Worm (Caenorhabditis elegans) whole organism, L1 larva: ENCODE data around the gene ttr-15.
A peak's percentile ranks its signal among the peaks of the same experiment; 100 is the strongest.

ENCODE experiments used
- C04F5.9 ChIP-seq: sonication (generic microtip); optimal IDR thresholded peaks from 2 replicates; lab custom pipeline; 2016; ENCODE audit warnings: missing genetic modification characterization, missing compliant biosample characterization
- F16B12.6 ChIP-seq: fragments of 150-350 bp; optimal IDR thresholded peaks from 2 replicates; lab custom pipeline; 2014; ENCODE audit warnings: missing biosample characterization, missing genetic modification characterization
- Y116A8C.19 ChIP-seq: sonication (generic microtip); optimal IDR thresholded peaks from 2 replicates; lab custom pipeline; 2016; ENCODE audit warnings: missing compliant biosample characterization, missing genetic modification characterization, borderline replicate concordance
- aha-1 ChIP-seq: fragments of 150-350 bp; optimal IDR thresholded peaks from 2 replicates; lab custom pipeline; 2014; ENCODE audit warnings: missing biosample characterization, missing genetic modification characterization
- alr-1 ChIP-seq: fragments of 200-800 bp; sonication (Bioruptor generic); optimal IDR thresholded peaks from 2 replicates; lab custom pipeline; 2018; ENCODE audit warnings: borderline replicate concordance, mild to moderate bottlenecking, missing genetic modification characterization, missing compliant biosample characterization
- ceh-63 ChIP-seq: fragments of 200-800 bp; sonication (Bioruptor generic); optimal IDR thresholded peaks from 2 replicates; lab custom pipeline; 2018; ENCODE audit warnings: mild to moderate bottlenecking, missing genetic modification characterization, missing compliant biosample characterization
- ceh-8 ChIP-seq: fragments of 200-800 bp; sonication (Bioruptor generic); optimal IDR thresholded peaks from 2 replicates; lab custom pipeline; 2018; ENCODE audit warnings: mild to moderate bottlenecking, missing genetic modification characterization, moderate library complexity, missing compliant biosample characterization
- ceh-82 ChIP-seq, 3 experiments: fragments of 150-350 bp in 1 of 3; sonication (generic microtip) in 2 of 3; optimal IDR thresholded peaks; 2 replicates each; lab custom pipeline; 2014 to 2017; ENCODE audit warnings: missing biosample characterization in 3 of 3, missing genetic modification characterization in 3 of 3
- ceh-88 ChIP-seq: fragments of 200-800 bp; sonication (Bioruptor generic); IDR thresholded peaks from 2 replicates; pipeline ENCODE4 v1.3.6; 2022; ENCODE audit warnings: missing genetic modification characterization, missing compliant biosample characterization
- dpl-1 ChIP-seq, 3 experiments: fragments of 150-350 bp in 2 of 3; sonication (generic microtip) in 1 of 3; optimal IDR thresholded peaks; 2 replicates each; lab custom pipeline; 2014 to 2017; ENCODE audit warnings: missing biosample characterization in 3 of 3, missing genetic modification characterization in 3 of 3, missing genetic modification reagents in 3 of 3
- dsc-1 ChIP-seq: sonication (generic microtip); optimal IDR thresholded peaks from 2 replicates; lab custom pipeline; 2016; ENCODE audit warnings: mild to moderate bottlenecking, missing genetic modification characterization, missing compliant biosample characterization
- efl-1 ChIP-seq, 4 experiments: fragments of 150-350 bp; optimal IDR thresholded peaks in 3 of 4; peaks in 1 of 4; 1 replicate in 1 of 4; 2 replicates in 3 of 4; lab custom pipeline; 2014; ENCODE audit warnings: missing biosample characterization in 2 of 4, missing genetic modification characterization in 2 of 4, missing genetic modification reagents in 2 of 4
- egl-27 ChIP-seq, 2 experiments: fragments of 150-350 bp in 1 of 2; sonication (generic microtip); optimal IDR thresholded peaks; 3 replicates each; lab custom pipeline; 2017 to 2018; ENCODE audit warnings: missing biosample characterization in 2 of 2, missing genetic modification characterization in 2 of 2, missing genetic modification reagents in 2 of 2
- elt-2 ChIP-seq: sonication (generic microtip); optimal IDR thresholded peaks from 2 replicates; lab custom pipeline; 2016; ENCODE audit warnings: missing genetic modification characterization, mild to moderate bottlenecking, inconsistent platforms, missing compliant biosample characterization, missing genetic modification reagents
- elt-3 ChIP-seq, 6 experiments: fragments of 150-350 bp in 1 of 6; sonication (generic microtip); optimal IDR thresholded peaks; 2 replicates each; lab custom pipeline; 2017 to 2018; ENCODE audit warnings: missing biosample characterization in 6 of 6, missing genetic modification characterization in 6 of 6, inconsistent platforms in 1 of 6
- ets-5 ChIP-seq: fragments of 200-800 bp; sonication (Bioruptor generic); IDR thresholded peaks from 2 replicates; pipeline ENCODE4 v1.3.6; 2022; ENCODE audit warnings: missing genetic modification characterization, missing compliant biosample characterization
- fkh-4 ChIP-seq: sonication (generic microtip); optimal IDR thresholded peaks from 2 replicates; lab custom pipeline; 2016; ENCODE audit warnings: missing compliant biosample characterization, missing genetic modification characterization, borderline replicate concordance
- fkh-8 ChIP-seq: sonication (generic microtip); optimal IDR thresholded peaks from 2 replicates; lab custom pipeline; 2016; ENCODE audit warnings: mild to moderate bottlenecking, missing genetic modification characterization, missing compliant biosample characterization
- fos-1 ChIP-seq: fragments of 150-350 bp; optimal IDR thresholded peaks from 2 replicates; lab custom pipeline; 2014; ENCODE audit warnings: missing biosample characterization, missing genetic modification characterization
- grh-1 ChIP-seq: fragments of 200-800 bp; sonication (Bioruptor generic); IDR thresholded peaks from 2 replicates; pipeline ENCODE4 v1.3.6; 2022; ENCODE audit warnings: missing genetic modification reagents, missing genetic modification characterization, missing compliant biosample characterization
- hlh-17 ChIP-seq: fragments of 200-800 bp; sonication (Bioruptor generic); optimal IDR thresholded peaks from 2 replicates; lab custom pipeline; 2018; ENCODE audit warnings: missing genetic modification characterization, mild to moderate bottlenecking, missing compliant biosample characterization, moderate library complexity, borderline replicate concordance
- hlh-4 ChIP-seq: sonication (generic microtip); optimal IDR thresholded peaks from 2 replicates; lab custom pipeline; 2016; ENCODE audit warnings: mild to moderate bottlenecking, missing genetic modification characterization, missing compliant biosample characterization
- hpl-2 ChIP-seq: fragments of 150-350 bp; optimal IDR thresholded peaks from 2 replicates; lab custom pipeline; 2014; ENCODE audit warnings: missing biosample characterization, missing genetic modification reagents, missing genetic modification characterization
- irx-1 ChIP-seq: sonication (generic microtip); optimal IDR thresholded peaks from 2 replicates; lab custom pipeline; 2016; ENCODE audit warnings: missing genetic modification characterization, missing compliant biosample characterization
- isw-1 ChIP-seq: fragments of 200-800 bp; sonication (Bioruptor generic); IDR thresholded peaks from 2 replicates; pipeline ENCODE4 v1.3.6; 2022; ENCODE audit warnings: missing genetic modification characterization, missing compliant biosample characterization
- lin-13 ChIP-seq: fragments of 150-350 bp; optimal IDR thresholded peaks from 2 replicates; lab custom pipeline; 2014; ENCODE audit warnings: missing biosample characterization, missing genetic modification reagents, missing genetic modification characterization
- lin-14 ChIP-seq: fragments of 200-800 bp; sonication (Bioruptor generic); optimal IDR thresholded peaks from 2 replicates; lab custom pipeline; 2018; ENCODE audit warnings: mild to moderate bottlenecking, missing genetic modification characterization, moderate library complexity, missing compliant biosample characterization
- lin-15B ChIP-seq: fragments of 150-350 bp; sonication (generic microtip); optimal IDR thresholded peaks from 3 replicates; lab custom pipeline; 2014; ENCODE audit warnings: missing biosample characterization, missing genetic modification characterization
- lin-35 ChIP-seq, 2 experiments: fragments of 150-350 bp; optimal IDR thresholded peaks; 2 replicates each; lab custom pipeline; 2014; ENCODE audit warnings: missing biosample characterization in 2 of 2, missing genetic modification characterization in 2 of 2, missing genetic modification reagents in 2 of 2
- lin-39 ChIP-seq: fragments of 150-350 bp; optimal IDR thresholded peaks from 2 replicates; lab custom pipeline; 2014; ENCODE audit warnings: missing biosample characterization, missing genetic modification reagents, missing genetic modification characterization
- lir-3 ChIP-seq: sonication (generic microtip); optimal IDR thresholded peaks from 2 replicates; lab custom pipeline; 2016; ENCODE audit warnings: mild to moderate bottlenecking, missing genetic modification characterization, moderate library complexity, missing compliant biosample characterization; ENCODE audit not compliant: poor library complexity
- lsy-2 ChIP-seq, 2 experiments: fragments of 150-350 bp; optimal IDR thresholded peaks; 2 replicates each; lab custom pipeline; 2014; ENCODE audit warnings: missing biosample characterization in 2 of 2, missing genetic modification characterization in 2 of 2
- mab-9 ChIP-seq: fragments of 200-800 bp; sonication (Bioruptor generic); IDR thresholded peaks from 2 replicates; pipeline ENCODE4 v1.3.6; 2022; ENCODE audit warnings: missing genetic modification reagents, missing genetic modification characterization, missing compliant biosample characterization
- mdl-1 ChIP-seq, 2 experiments: fragments of 150-350 bp; optimal IDR thresholded peaks; 2 replicates each; lab custom pipeline; 2014 to 2017; ENCODE audit warnings: missing biosample characterization in 2 of 2, missing genetic modification characterization in 2 of 2, inconsistent platforms in 1 of 2
- nhr-11 ChIP-seq: fragments of 150-350 bp; optimal IDR thresholded peaks from 2 replicates; lab custom pipeline; 2014; ENCODE audit warnings: missing biosample characterization, missing genetic modification characterization
- nhr-20 ChIP-seq: sonication (generic microtip); optimal IDR thresholded peaks from 2 replicates; lab custom pipeline; 2016; ENCODE audit warnings: mild to moderate bottlenecking, missing genetic modification characterization, missing compliant biosample characterization
- nhr-237 ChIP-seq: fragments of 150-350 bp; optimal IDR thresholded peaks from 2 replicates; lab custom pipeline; 2014; ENCODE audit warnings: missing biosample characterization, missing genetic modification characterization
- nhr-28 ChIP-seq: fragments of 150-350 bp; optimal IDR thresholded peaks from 2 replicates; lab custom pipeline; 2014; ENCODE audit warnings: missing biosample characterization, missing genetic modification characterization
- nhr-71 ChIP-seq: sonication (generic microtip); optimal IDR thresholded peaks from 2 replicates; lab custom pipeline; 2016; ENCODE audit warnings: mild to moderate bottlenecking, missing genetic modification characterization, moderate library complexity, missing compliant biosample characterization
- nhr-77 ChIP-seq: fragments of 150-350 bp; optimal IDR thresholded peaks from 2 replicates; lab custom pipeline; 2014; ENCODE audit warnings: missing biosample characterization, missing genetic modification characterization
- pag-3 ChIP-seq: sonication (generic microtip); optimal IDR thresholded peaks from 2 replicates; lab custom pipeline; 2017; ENCODE audit warnings: missing genetic modification characterization, mild to moderate bottlenecking, missing compliant biosample characterization, antibody characterized with exemption, borderline replicate concordance; ENCODE audit not compliant: insufficient read depth
- skn-1 ChIP-seq: fragments of 150-350 bp; optimal IDR thresholded peaks from 2 replicates; lab custom pipeline; 2014; ENCODE audit warnings: missing biosample characterization, missing genetic modification characterization
- snpc-4 ChIP-seq: fragments of 150-350 bp; optimal IDR thresholded peaks from 2 replicates; lab custom pipeline; 2014; ENCODE audit warnings: missing biosample characterization, missing genetic modification characterization
- snu-23 ChIP-seq: sonication (generic microtip); optimal IDR thresholded peaks from 2 replicates; lab custom pipeline; 2016; ENCODE audit warnings: missing genetic modification characterization, missing compliant biosample characterization
- sup-37 ChIP-seq: fragments of 200-800 bp; sonication (Bioruptor generic); optimal IDR thresholded peaks from 2 replicates; lab custom pipeline; 2018; ENCODE audit warnings: mild to moderate bottlenecking, missing genetic modification characterization, missing compliant biosample characterization
- tbx-2 ChIP-seq: sonication (generic microtip); optimal IDR thresholded peaks from 2 replicates; lab custom pipeline; 2016; ENCODE audit warnings: missing genetic modification characterization, missing compliant biosample characterization
- unc-30 ChIP-seq: sonication (generic microtip); optimal IDR thresholded peaks from 2 replicates; lab custom pipeline; 2017; ENCODE audit warnings: missing biosample characterization, missing genetic modification characterization
- unc-86 ChIP-seq: sonication (generic microtip); optimal IDR thresholded peaks from 2 replicates; lab custom pipeline; 2016; ENCODE audit warnings: missing genetic modification characterization, missing compliant biosample characterization
- vab-15 ChIP-seq: sonication (generic microtip); optimal IDR thresholded peaks from 2 replicates; lab custom pipeline; 2017; ENCODE audit warnings: missing genotype, mild to moderate bottlenecking, missing genetic modification characterization, missing compliant biosample characterization

Gene ttr-15

DNA sequence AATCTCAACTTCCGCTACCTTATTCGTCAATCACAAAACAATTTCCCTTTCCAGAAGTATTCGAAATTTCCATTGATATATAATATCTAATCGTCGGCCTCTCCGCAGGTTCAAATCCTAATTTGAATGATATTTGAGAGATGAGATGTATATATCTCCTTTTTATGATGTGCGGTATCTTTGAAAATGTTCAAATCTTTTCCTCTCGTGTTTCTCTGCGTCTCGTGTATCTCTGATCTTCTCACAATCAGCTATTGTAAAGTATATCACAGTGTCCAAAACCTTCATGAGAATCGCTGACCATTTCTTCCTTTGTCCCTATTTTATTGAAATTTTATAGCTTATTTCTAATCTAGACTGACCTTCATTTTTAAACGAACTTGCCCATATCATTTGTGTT is 47.9 kb upstream of the ttr-15 start (continued):
- TF ChIP-seq ceh-63 (GFP tag; lab: Kevin White, UChicago) (no peak), mab-9 (GFP tag; lab: Robert Waterston, UW) (no peak), hpl-2 (GFP tag; lab: Kevin White, UChicago) (no peak), sup-37 (GFP tag; lab: Kevin White, UChicago) (no peak)
- TF ChIP-seq, all 84 proteins: peak for 4

- TF ChIP-seq fos-1 (tag; lab: Kevin White, UChicago) (no peak), lin-35 (GFP tag; optimal IDR thresholded peaks at IDR 0.05; lab: Kevin White, UChicago) (peak in 1 of 2 experiments; percentile 52), lir-3 (tag; lab: Kevin White, UChicago) (no peak), fkh-4 (tag; lab: Kevin White, UChicago) (no peak), C04F5.9 (tag; lab: Kevin White, UChicago) (no peak), ceh-88 (GFP tag; lab: Robert Waterston, UW) (no peak), ceh-8 (GFP tag; lab: Kevin White, UChicago) (no peak), dsc-1 (tag; lab: Kevin White, UChicago) (no peak), pag-3 (tag; lab: Kevin White, UChicago) (no peak), nhr-237 (tag; lab: Kevin White, UChicago) (no peak), lin-14 (GFP tag; lab: Kevin White, UChicago) (peak; percentile 9), hlh-17 (GFP tag; lab: Kevin White, UChicago) (no peak), efl-1 (optimal IDR thresholded peaks at IDR 0.05; lab: Kevin White, UChicago) (no peak), efl-1 (GFP tag; optimal IDR thresholded peaks at IDR 0.05 in 1 of 2; lab: Kevin White, UChicago) (peak in 1 of 2 experiments; percentile 93), nhr-77 (tag; lab: Kevin White, UChicago) (no peak), ceh-82 (tag; optimal IDR thresholded peaks at IDR 0.05; lab: Kevin White, UChicago) (no peak), hpl-2 (GFP tag; lab: Kevin White, UChicago) (no peak), nhr-11 (no peak), F16B12.6 (tag; lab: Kevin White, UChicago) (no peak), mab-9 (GFP tag; lab: Robert Waterston, UW) (no peak), tbx-2 (tag; lab: Kevin White, UChicago) (no peak), fkh-8 (tag; lab: Kevin White, UChicago) (no peak), lin-13 (GFP tag; lab: Kevin White, UChicago) (no peak), lin-15B (tag; lab: Kevin White, UChicago) (no peak), nhr-71 (tag; lab: Kevin White, UChicago) (peak; percentile 51), dpl-1 (GFP tag; optimal IDR thresholded peaks at IDR 0.05; lab: Kevin White, UChicago) (no peak), ets-5 (no peak), lin-39 (tag; lab: Kevin White, UChicago) (no peak), mdl-1 (tag; optimal IDR thresholded peaks at IDR 0.05; lab: Kevin White, UChicago) (no peak), ceh-63 (GFP tag; lab: Kevin White, UChicago) (no peak), unc-86 (tag; lab: Kevin White, UChicago) (no peak), elt-3 (tag; optimal IDR thresholded peaks at IDR 0.05; lab: Kevin White, UChicago) (peak in 2 of 6 experiments; percentile 20 to 59), aha-1 (tag; lab: Kevin White, UChicago) (no peak), lsy-2 (tag; optimal IDR thresholded peaks at IDR 0.05; lab: Kevin White, UChicago) (no peak), hlh-4 (no peak), snu-23 (peak; percentile 3), alr-1 (tag; lab: Kevin White, UChicago) (no peak), snpc-4 (tag; lab: Kevin White, UChicago) (no peak), grh-1 (peak; percentile 41; the same call in 1 of the 2 replicates), isw-1 (no peak), nhr-28 (tag; lab: Kevin White, UChicago) (no peak), Y116A8C.19 (tag; lab: Kevin White, UChicago) (no peak), unc-30 (tag; lab: Kevin White, UChicago) (no peak), skn-1 (tag; lab: Kevin White, UChicago) (no peak), vab-15 (tag; lab: Kevin White, UChicago) (peak; percentile 60), nhr-20 (tag; lab: Kevin White, UChicago) (peak; percentile 53), irx-1 (tag; lab: Kevin White, UChicago) (no peak), elt-2 (tag; lab: Kevin White, UChicago) (no peak), egl-27 (tag; optimal IDR thresholded peaks at IDR 0.05; lab: Kevin White, UChicago) (no peak)
Observed at ce11 chrIII:10290541-10290940, 47.1 kb upstream of the ttr-15 start.
